Worm (Caenorhabditis elegans) whole organism, L4 larva: Measurements from ENCODE around the gene acr-3.

Experiments used
- D1046.2 ChIP-seq: fragments of 200-800 bp; sonication (Bioruptor generic); IDR thresholded peaks from 2 replicates; pipeline ENCODE4 v1.3.6; 2022; ENCODE audit warnings: missing genetic modification characterization, missing compliant biosample characterization
- R02D3.7 ChIP-seq: fragments of 150-350 bp; sonication (generic microtip); optimal IDR thresholded peaks from 3 replicates; lab custom pipeline; 2014; ENCODE audit warnings: missing biosample characterization, missing genetic modification characterization
- Y5F2A.4 ChIP-seq: fragments of 200-800 bp; sonication (Bioruptor generic); optimal IDR thresholded peaks from 2 replicates; lab custom pipeline; 2018; ENCODE audit warnings: mild to moderate bottlenecking, missing genetic modification characterization, missing compliant biosample characterization
- Y75B8A.6 ChIP-seq: fragments of 200-800 bp; sonication (Bioruptor generic); IDR thresholded peaks from 2 replicates; pipeline ENCODE4 v1.3.6; 2022; ENCODE audit warnings: missing genetic modification reagents, missing genetic modification characterization, missing compliant biosample characterization
- ZK546.5 ChIP-seq, 2 experiments: sonication (generic microtip); optimal IDR thresholded peaks; 2 replicates each; lab custom pipeline; 2017; ENCODE audit warnings: missing biosample characterization in 2 of 2, missing genetic modification characterization in 2 of 2
- aha-1 ChIP-seq: fragments of 150-350 bp; peaks from one replicate; lab custom pipeline; 2014; ENCODE audit warnings: missing biosample characterization, missing genetic modification characterization
- aly-2 ChIP-seq: sonication (generic microtip); optimal IDR thresholded peaks from 2 replicates; lab custom pipeline; 2018; ENCODE audit warnings: missing biosample characterization, missing genetic modification characterization
- arid-1 ChIP-seq: fragments of 200-800 bp; sonication (Bioruptor generic); conservative IDR thresholded peaks from 2 replicates; pipeline ENCODE4 v1.3.6; 2022; ENCODE audit warnings: missing genetic modification reagents, missing genetic modification characterization, missing compliant biosample characterization
- ceh-28 ChIP-seq: fragments of 150-350 bp; optimal IDR thresholded peaks from 2 replicates; lab custom pipeline; 2014; ENCODE audit warnings: missing biosample characterization, missing genetic modification reagents, missing genetic modification characterization
- ceh-32 ChIP-seq: sonication (generic microtip); optimal IDR thresholded peaks from 2 replicates; lab custom pipeline; 2016; ENCODE audit warnings: mild to moderate bottlenecking, missing genetic modification characterization, missing compliant biosample characterization; ENCODE audit not compliant: poor library complexity
- ceh-62 ChIP-seq: sonication (generic microtip); optimal IDR thresholded peaks from 2 replicates; lab custom pipeline; 2017; ENCODE audit warnings: missing biosample characterization, missing genetic modification characterization
- ceh-82 ChIP-seq: sonication (generic microtip); optimal IDR thresholded peaks from 2 replicates; lab custom pipeline; 2017; ENCODE audit warnings: missing biosample characterization, missing genetic modification characterization
- ces-1 ChIP-seq: fragments of 150-350 bp; sonication (generic microtip); optimal IDR thresholded peaks from 4 replicates; lab custom pipeline; 2014; ENCODE audit warnings: missing biosample characterization, missing genetic modification reagents, missing genetic modification characterization
- cey-2 ChIP-seq: sonication (generic microtip); optimal IDR thresholded peaks from 3 replicates; lab custom pipeline; 2017; ENCODE audit warnings: missing genetic modification characterization, mild to moderate bottlenecking, missing compliant biosample characterization, antibody characterized with exemption, borderline replicate concordance; ENCODE audit not compliant: insufficient read depth
- ctbp-1 ChIP-seq: fragments of 200-800 bp; sonication (Bioruptor generic); IDR thresholded peaks from 2 replicates; pipeline ENCODE4 v1.3.6; 2022; ENCODE audit warnings: missing genetic modification reagents, missing genetic modification characterization, missing compliant biosample characterization
- daf-16 ChIP-seq, 3 experiments: sonication (generic microtip); optimal IDR thresholded peaks; 2 replicates each; lab custom pipeline; 2016 to 2017; ENCODE audit warnings: missing genetic modification characterization in 3 of 3, missing genetic modification reagents in 3 of 3, mild to moderate bottlenecking in 2 of 3, missing compliant biosample characterization in 2 of 3, missing biosample characterization in 1 of 3, moderate library complexity in 1 of 3
- daf-8 ChIP-seq: fragments of 200-800 bp; sonication (Bioruptor generic); IDR thresholded peaks from 2 replicates; pipeline ENCODE4 v1.3.6; 2022; ENCODE audit warnings: missing genetic modification characterization, missing compliant biosample characterization
- dmd-9 ChIP-seq: fragments of 200-800 bp; sonication (Bioruptor generic); IDR thresholded peaks from 2 replicates; pipeline ENCODE4 v1.3.6; 2022; ENCODE audit warnings: missing genetic modification reagents, missing genetic modification characterization, missing compliant biosample characterization
- duxl-1 ChIP-seq: sonication (generic microtip); optimal IDR thresholded peaks from 2 replicates; lab custom pipeline; 2016; ENCODE audit warnings: mild to moderate bottlenecking, missing genetic modification characterization, moderate library complexity, missing compliant biosample characterization; ENCODE audit not compliant: poor library complexity
- egl-43 ChIP-seq: fragments of 200-800 bp; sonication (Bioruptor generic); IDR thresholded peaks from 2 replicates; pipeline ENCODE4 v1.3.6; 2022; ENCODE audit warnings: missing genetic modification reagents, missing genetic modification characterization, missing compliant biosample characterization
- fkh-10 ChIP-seq: fragments of 150-350 bp; optimal IDR thresholded peaks from 2 replicates; lab custom pipeline; 2014; ENCODE audit warnings: missing biosample characterization, missing genetic modification reagents, missing genetic modification characterization
- gei-8 ChIP-seq: fragments of 200-800 bp; sonication (Bioruptor generic); optimal IDR thresholded peaks from 2 replicates; lab custom pipeline; 2018; ENCODE audit warnings: mild to moderate bottlenecking, missing genetic modification characterization, missing compliant biosample characterization
- lim-7 ChIP-seq: fragments of 200-800 bp; sonication (Bioruptor generic); IDR thresholded peaks from 2 replicates; pipeline ENCODE4 v1.3.6; 2022; ENCODE audit warnings: missing genetic modification characterization, missing compliant biosample characterization
- lin-15B ChIP-seq: fragments of 150-350 bp; sonication (generic microtip); optimal IDR thresholded peaks from 3 replicates; lab custom pipeline; 2014; ENCODE audit warnings: missing biosample characterization, missing genetic modification characterization
- madf-5 ChIP-seq, 2 experiments: fragments of 200-800 bp; sonication (Bioruptor generic); IDR thresholded peaks; 2 replicates each; pipeline ENCODE4 v1.3.6; 2022; ENCODE audit warnings: missing compliant biosample characterization in 2 of 2, missing genetic modification characterization in 2 of 2
- madf-9 ChIP-seq: fragments of 200-800 bp; sonication (Bioruptor generic); conservative IDR thresholded peaks from 2 replicates; pipeline ENCODE4 v1.3.6; 2022; ENCODE audit warnings: missing genetic modification reagents, missing genetic modification characterization, missing compliant biosample characterization
- mep-1 ChIP-seq: fragments of 150-350 bp; sonication (generic microtip); optimal IDR thresholded peaks from 3 replicates; lab custom pipeline; 2014; ENCODE audit warnings: missing biosample characterization, missing genetic modification characterization
- mxl-2 ChIP-seq: fragments of 200-800 bp; sonication (Bioruptor generic); conservative IDR thresholded peaks from 2 replicates; pipeline ENCODE4 v1.3.6; 2022; ENCODE audit warnings: missing genetic modification reagents, missing genetic modification characterization, missing compliant biosample characterization
- nhr-10 ChIP-seq: fragments of 150-350 bp; optimal IDR thresholded peaks from 2 replicates; lab custom pipeline; 2014; ENCODE audit warnings: missing biosample characterization, missing genetic modification characterization
- nhr-102 ChIP-seq: sonication (generic microtip); optimal IDR thresholded peaks from 2 replicates; lab custom pipeline; 2016; ENCODE audit warnings: mild to moderate bottlenecking, missing genetic modification characterization, moderate library complexity, missing compliant biosample characterization
- nhr-111 ChIP-seq: fragments of 200-800 bp; sonication (Bioruptor generic); optimal IDR thresholded peaks from 2 replicates; lab custom pipeline; 2018; ENCODE audit warnings: mild to moderate bottlenecking, missing genetic modification characterization, missing compliant biosample characterization
- nhr-25 ChIP-seq: sonication (generic microtip); optimal IDR thresholded peaks from 2 replicates; lab custom pipeline; 2017; ENCODE audit warnings: missing genetic modification characterization, mild to moderate bottlenecking, missing compliant biosample characterization, antibody characterized with exemption, moderate library complexity, borderline replicate concordance; ENCODE audit not compliant: insufficient read depth
- nhr-28 ChIP-seq: fragments of 150-350 bp; optimal IDR thresholded peaks from 2 replicates; lab custom pipeline; 2014; ENCODE audit warnings: missing biosample characterization, missing genetic modification characterization
- nhr-48 ChIP-seq: sonication (generic microtip); optimal IDR thresholded peaks from 2 replicates; lab custom pipeline; 2016; ENCODE audit warnings: mild to moderate bottlenecking, missing genetic modification characterization, missing compliant biosample characterization
- nhr-6 ChIP-seq: fragments of 150-350 bp; optimal IDR thresholded peaks from 2 replicates; lab custom pipeline; 2014; ENCODE audit warnings: missing biosample characterization, missing genetic modification characterization
- pha-4 ChIP-seq, 2 experiments: fragments of 150-350 bp in 1 of 2; fragments of 200-800 bp in 1 of 2; sonication (Bioruptor generic) in 1 of 2; IDR thresholded peaks in 1 of 2; optimal IDR thresholded peaks in 1 of 2; 2 replicates each; pipeline versions ENCODE4 v1.3.6 to Lab custom; 2014 to 2022; ENCODE audit warnings: missing genetic modification characterization in 2 of 2, missing genetic modification reagents in 2 of 2, missing biosample characterization in 1 of 2, missing compliant biosample characterization in 1 of 2
- php-3 ChIP-seq: fragments of 200-800 bp; sonication (Bioruptor generic); IDR thresholded peaks from 2 replicates; pipeline ENCODE4 v1.3.6; 2022; ENCODE audit warnings: missing genetic modification reagents, missing genetic modification characterization, missing compliant biosample characterization
- saeg-2 ChIP-seq: fragments of 200-800 bp; sonication (Bioruptor generic); IDR thresholded peaks from 2 replicates; pipeline ENCODE4 v1.3.6; 2022; ENCODE audit warnings: missing genetic modification reagents, missing genetic modification characterization, missing compliant biosample characterization
- set-16 ChIP-seq: fragments of 200-800 bp; sonication (Bioruptor generic); IDR thresholded peaks from 2 replicates; pipeline ENCODE4 v1.3.6; 2022; ENCODE audit warnings: missing genetic modification reagents, missing genetic modification characterization, missing compliant biosample characterization
- snpc-1.2 ChIP-seq: fragments of 200-800 bp; sonication (Bioruptor generic); IDR thresholded peaks from 2 replicates; pipeline ENCODE4 v1.3.6; 2022; ENCODE audit warnings: missing genetic modification reagents, missing genetic modification characterization, missing compliant biosample characterization
- spr-1 ChIP-seq: sonication (generic microtip); optimal IDR thresholded peaks from 2 replicates; lab custom pipeline; 2016; ENCODE audit warnings: mild to moderate bottlenecking, missing genetic modification characterization, missing compliant biosample characterization
- spr-3 ChIP-seq: fragments of 200-800 bp; sonication (Bioruptor generic); optimal IDR thresholded peaks from 2 replicates; lab custom pipeline; 2018; ENCODE audit warnings: mild to moderate bottlenecking, missing genetic modification characterization, missing compliant biosample characterization
- tag-97 ChIP-seq: fragments of 200-800 bp; sonication (Bioruptor generic); IDR thresholded peaks from 2 replicates; pipeline ENCODE4 v1.3.6; 2022; ENCODE audit warnings: missing genetic modification characterization, missing compliant biosample characterization
- unc-39 ChIP-seq: sonication (generic microtip); optimal IDR thresholded peaks from 2 replicates; lab custom pipeline; 2017; ENCODE audit warnings: missing biosample characterization, missing genetic modification characterization
- zip-2 ChIP-seq: fragments of 150-350 bp; optimal IDR thresholded peaks from 2 replicates; lab custom pipeline; 2014; ENCODE audit warnings: missing biosample characterization, missing genetic modification characterization
- ztf-11 ChIP-seq: fragments of 150-350 bp; optimal IDR thresholded peaks from 2 replicates; lab custom pipeline; 2014; ENCODE audit warnings: missing biosample characterization, missing genetic modification characterization

Gene acr-3

ce11 chrX:6738535-6738934 lies 29.2 kb downstream of the acr-3 start (continued):
- TF ChIP-seq ces-1 (GFP tag; lab: Kevin White, UChicago) (no peak), lim-7 (no peak), snpc-1.2 (no peak), madf-9 (GFP tag; lab: Robert Waterston, UW) (no peak), aha-1 (tag; lab: Kevin White, UChicago) (no peak), nhr-28 (tag; lab: Kevin White, UChicago) (peak; percentile 0), ceh-32 (tag; lab: Kevin White, UChicago) (no peak), zip-2 (tag; lab: Kevin White, UChicago) (no peak), Y75B8A.6 (GFP tag; lab: Robert Waterston, UW) (no peak), nhr-48 (tag; lab: Kevin White, UChicago) (no peak), aly-2 (no peak)

ce11 chrX:6739034-6740008 lies 30.0 kb downstream of the acr-3 start:
- TF ChIP-seq nhr-10 (tag; lab: Kevin White, UChicago), result no peak
- no peak for TF ChIP-seq cey-2 (tag; lab: Kevin White, UChicago)
- TF ChIP-seq nhr-48 (tag; lab: Kevin White, UChicago), result peak; percentile 83
- TF ChIP-seq spr-3 (GFP tag; lab: Kevin White, UChicago), result no peak
- peak; percentile 7 for TF ChIP-seq nhr-102 (tag; lab: Kevin White, UChicago)
- TF ChIP-seq nhr-28 (tag; lab: Kevin White, UChicago), result no peak
- TF ChIP-seq nhr-111 (GFP tag; lab: Kevin White, UChicago), result no peak
- TF ChIP-seq lim-7, result no peak
- no peak for TF ChIP-seq pha-4 (GFP tag; IDR thresholded peaks at IDR 0.05; lab: Robert Waterston, UW)
- TF ChIP-seq pha-4 (tag; optimal IDR thresholded peaks at IDR 0.05; lab: Kevin White, UChicago), result no peak
- TF ChIP-seq nhr-25, result no peak
- TF ChIP-seq D1046.2 (GFP tag; lab: Robert Waterston, UW), result no peak
- TF ChIP-seq spr-1 (tag; lab: Kevin White, UChicago), result no peak
- no peak for TF ChIP-seq ceh-82 (tag; lab: Kevin White, UChicago)
- no peak for TF ChIP-seq saeg-2 (GFP tag; lab: Robert Waterston, UW)
- TF ChIP-seq R02D3.7 (tag; lab: Kevin White, UChicago), result no peak
- TF ChIP-seq aha-1 (tag; lab: Kevin White, UChicago), result peak; percentile 95
- no peak for TF ChIP-seq duxl-1 (tag; lab: Kevin White, UChicago)
- no peak for TF ChIP-seq ZK546.5 (tag; optimal IDR thresholded peaks at IDR 0.05; lab: Kevin White, UChicago)
- TF ChIP-seq nhr-6, result no peak
- no peak for TF ChIP-seq dmd-9 (GFP tag; lab: Robert Waterston, UW)
- TF ChIP-seq ztf-11, result no peak
- no peak for TF ChIP-seq arid-1 (GFP tag; lab: Robert Waterston, UW)
- no peak for TF ChIP-seq egl-43 (GFP tag; lab: Robert Waterston, UW)
- no peak for TF ChIP-seq fkh-10 (GFP tag; lab: Kevin White, UChicago)
- 0 out of 2 replicates have a peak, but pooled peaks have one; percentile 17 for TF ChIP-seq mxl-2
- TF ChIP-seq Y5F2A.4 (GFP tag; lab: Kevin White, UChicago), result no peak
- TF ChIP-seq ceh-32 (tag; lab: Kevin White, UChicago), result no peak
- TF ChIP-seq ceh-62, result no peak
- no peak for TF ChIP-seq mep-1 (tag; lab: Kevin White, UChicago)
- no peak for TF ChIP-seq gei-8 (GFP tag; lab: Kevin White, UChicago)
- no peak for TF ChIP-seq set-16 (GFP tag; lab: Robert Waterston, UW)
- no peak for TF ChIP-seq php-3 (GFP tag; lab: Robert Waterston, UW)
- no peak for TF ChIP-seq ceh-28
- no peak for TF ChIP-seq tag-97 (GFP tag; lab: Robert Waterston, UW)
- no peak for TF ChIP-seq daf-8 (GFP tag; lab: Robert Waterston, UW)
- TF ChIP-seq lin-15B (tag; lab: Kevin White, UChicago), result no peak
- no peak for TF ChIP-seq unc-39 (tag; lab: Kevin White, UChicago)
- TF ChIP-seq daf-16 (GFP tag; optimal IDR thresholded peaks at IDR 0.05; lab: Kevin White, UChicago), result no peak
- TF ChIP-seq daf-16 (tag; optimal IDR thresholded peaks at IDR 0.05; lab: Kevin White, UChicago), result peak; percentile 56
- no peak for TF ChIP-seq madf-5 (GFP tag; IDR thresholded peaks at IDR 0.05; lab: Robert Waterston, UW)
- 0 out of 2 replicates have a peak, but pooled peaks have one; percentile 49 for TF ChIP-seq ctbp-1 (GFP tag; lab: Robert Waterston, UW)
